Fruit fly (Drosophila melanogaster) whole organism, embryonic: ENCODE results near the gene ash1.

Experiments
- B-H1 ChIP-seq: fragments of 200-800 bp; sonication (Bioruptor generic); IDR thresholded peaks from 3 replicates; pipeline ENCODE4 v1.3.6; 2022; ENCODE audit warnings: missing biosample characterization, missing genetic modification characterization
- B-H2 ChIP-seq: fragments of 200-800 bp; sonication (Bioruptor generic); optimal IDR thresholded peaks from 2 replicates; lab custom pipeline; 2018; ENCODE audit warnings: missing biosample characterization, mild to moderate bottlenecking, missing genetic modification characterization
- Bdp1 ChIP-seq: fragments of 200-800 bp; sonication (Bioruptor generic); optimal IDR thresholded peaks from 3 replicates; lab custom pipeline; 2016; ENCODE audit warnings: missing biosample characterization, missing genetic modification characterization
- Bgb ChIP-seq: fragments of 200-800 bp; sonication (Bioruptor generic); IDR thresholded peaks from 2 replicates; pipeline ENCODE4 v1.3.6; 2022; ENCODE audit warnings: missing biosample characterization, missing genetic modification characterization; ENCODE audit not compliant: partially characterized antibody
- CG10979 ChIP-seq: fragments of 200-800 bp; sonication (Bioruptor generic); optimal IDR thresholded peaks from 2 replicates; lab custom pipeline; 2018; ENCODE audit warnings: missing biosample characterization, mild to moderate bottlenecking, missing genetic modification characterization, moderate library complexity
- CG12104 ChIP-seq: fragments of 200-800 bp; sonication (Bioruptor generic); optimal IDR thresholded peaks from 3 replicates; lab custom pipeline; 2016; ENCODE audit warnings: missing biosample characterization, missing genetic modification characterization
- CG13894 ChIP-seq: fragments of 200-800 bp; sonication (Bioruptor generic); optimal IDR thresholded peaks from 3 replicates; lab custom pipeline; 2018; ENCODE audit warnings: missing biosample characterization, mild to moderate bottlenecking, missing genetic modification characterization, moderate library complexity
- CG1529 ChIP-seq: fragments of 200-800 bp; sonication (Bioruptor generic); optimal IDR thresholded peaks from 3 replicates; lab custom pipeline; 2018; ENCODE audit warnings: missing biosample characterization, missing genetic modification characterization
- CG15601 ChIP-seq: fragments of 200-800 bp; sonication (Bioruptor generic); optimal IDR thresholded peaks from 3 replicates; lab custom pipeline; 2019; ENCODE audit warnings: missing biosample characterization, mild to moderate bottlenecking, missing genetic modification characterization, moderate library complexity
- CG16779 ChIP-seq: fragments of 200-800 bp; sonication (Bioruptor generic); IDR thresholded peaks from 2 replicates; pipeline ENCODE4 v1.3.6; 2022; ENCODE audit warnings: missing biosample characterization, missing genetic modification characterization
- CG17186 ChIP-seq: fragments of 200-800 bp; sonication (Bioruptor generic); optimal IDR thresholded peaks from 3 replicates; lab custom pipeline; 2017; ENCODE audit warnings: missing biosample characterization, missing genetic modification reagents, missing genetic modification characterization
- CG2199 ChIP-seq: fragments of 200-800 bp; sonication (Bioruptor generic); IDR thresholded peaks from 3 replicates; pipeline ENCODE4 v1.3.6; 2022; ENCODE audit warnings: missing biosample characterization, missing genetic modification characterization
- CG2202 ChIP-seq: fragments of 200-800 bp; sonication (Bioruptor generic); optimal IDR thresholded peaks from 2 replicates; lab custom pipeline; 2018; ENCODE audit warnings: missing biosample characterization, mild to moderate bottlenecking, missing genetic modification characterization
- CG3281 ChIP-seq: fragments of 200-800 bp; sonication (Bioruptor generic); optimal IDR thresholded peaks from 3 replicates; lab custom pipeline; 2017; ENCODE audit warnings: missing biosample characterization, mild to moderate bottlenecking, missing genetic modification characterization
- CG4424 ChIP-seq: fragments of 200-800 bp; sonication (Bioruptor generic); optimal IDR thresholded peaks from 3 replicates; lab custom pipeline; 2016; ENCODE audit warnings: missing biosample characterization, missing genetic modification characterization
- CG7928 ChIP-seq: fragments of 200-800 bp; sonication (Bioruptor generic); optimal IDR thresholded peaks from 2 replicates; lab custom pipeline; 2017; ENCODE audit warnings: missing biosample characterization, mild to moderate bottlenecking, missing genetic modification characterization
- CG8359 ChIP-seq: fragments of 200-800 bp; sonication (Bioruptor generic); optimal IDR thresholded peaks from 2 replicates; lab custom pipeline; 2017; ENCODE audit warnings: missing biosample characterization, mild to moderate bottlenecking, missing genetic modification characterization, borderline replicate concordance
- CG9437 ChIP-seq: fragments of 200-800 bp; sonication (Bioruptor generic); optimal IDR thresholded peaks from 2 replicates; lab custom pipeline; 2018; ENCODE audit warnings: missing biosample characterization, mild to moderate bottlenecking, missing genetic modification characterization
- CkIIα-i1 ChIP-seq: fragments of 200-800 bp; sonication (Bioruptor generic); IDR thresholded peaks from 2 replicates; pipeline ENCODE4 v1.3.6; 2022; ENCODE audit warnings: missing biosample characterization, missing genetic modification characterization
- Dfd ChIP-seq, 2 experiments: fragments of >200 bp; optimal IDR thresholded peaks; 2 replicates each; lab custom pipeline; 2017; ENCODE audit warnings: missing biosample characterization in 2 of 2, missing genetic modification characterization in 2 of 2
- Drgx ChIP-seq: fragments of 200-800 bp; sonication (Bioruptor generic); IDR thresholded peaks from 2 replicates; pipeline ENCODE4 v1.3.6; 2022; ENCODE audit warnings: missing biosample characterization, missing genetic modification characterization
- Eip74EF ChIP-seq, 2 experiments: fragments of 200-800 bp in 1 of 2; fragments of >200 bp in 1 of 2; sonication (Bioruptor generic) in 1 of 2; optimal IDR thresholded peaks; 2 replicates each; lab custom pipeline; 2017 to 2019; ENCODE audit warnings: missing biosample characterization in 2 of 2, missing genetic modification characterization in 2 of 2, mild to moderate bottlenecking in 1 of 2, moderate library complexity in 1 of 2
- Hey ChIP-seq: fragments of 200-800 bp; sonication (Bioruptor generic); optimal IDR thresholded peaks from 3 replicates; lab custom pipeline; 2018; ENCODE audit warnings: missing biosample characterization, mild to moderate bottlenecking, missing genetic modification characterization
- Hr78 ChIP-seq, 2 experiments: fragments of 200-800 bp in 1 of 2; fragments of >200 bp in 1 of 2; sonication (Bioruptor generic) in 1 of 2; optimal IDR thresholded peaks; 2 replicates each; lab custom pipeline; 2017 to 2019; ENCODE audit warnings: missing biosample characterization in 2 of 2, missing genetic modification characterization in 2 of 2, mild to moderate bottlenecking in 1 of 2, moderate library complexity in 1 of 2
- MESR4 ChIP-seq: fragments of 200-800 bp; sonication (Bioruptor generic); optimal IDR thresholded peaks from 2 replicates; lab custom pipeline; 2018; ENCODE audit warnings: missing biosample characterization, mild to moderate bottlenecking, missing genetic modification characterization, moderate library complexity
- Mrtf ChIP-seq: fragments of 200-800 bp; sonication (Bioruptor generic); IDR thresholded peaks from 3 replicates; pipeline ENCODE4 v1.3.6; 2022; ENCODE audit warnings: missing biosample characterization, missing genetic modification characterization
- Spps ChIP-seq: fragments of 200-800 bp; sonication (Bioruptor generic); optimal IDR thresholded peaks from 2 replicates; lab custom pipeline; 2018; ENCODE audit warnings: missing biosample characterization, mild to moderate bottlenecking, missing genetic modification characterization
- Sry-β ChIP-seq: fragments of 200-800 bp; sonication (Bioruptor generic); optimal IDR thresholded peaks from 2 replicates; lab custom pipeline; 2018; ENCODE audit warnings: missing biosample characterization, mild to moderate bottlenecking, missing genetic modification characterization, moderate library complexity
- Ssrp ChIP-seq: fragments of 200-800 bp; sonication (Bioruptor generic); optimal IDR thresholded peaks from 2 replicates; lab custom pipeline; 2018; ENCODE audit warnings: missing biosample characterization, mild to moderate bottlenecking, missing genetic modification characterization, moderate library complexity
- Tbp ChIP-seq: fragments of >200 bp; optimal IDR thresholded peaks from 2 replicates; lab custom pipeline; 2018; ENCODE audit warnings: missing biosample characterization, missing genetic modification characterization
- bbx ChIP-seq: fragments of 200-800 bp; sonication (Bioruptor generic); IDR thresholded peaks from 2 replicates; pipeline ENCODE4 v1.3.6; 2022; ENCODE audit warnings: missing biosample characterization, missing genetic modification characterization; ENCODE audit not compliant: partially characterized antibody
- bowl ChIP-seq: fragments of 200-800 bp; sonication (Bioruptor generic); IDR thresholded peaks from 2 replicates; pipeline ENCODE4 v1.3.6; 2022; ENCODE audit warnings: missing biosample characterization, missing genetic modification characterization
- br ChIP-seq: fragments of >200 bp; optimal IDR thresholded peaks from 2 replicates; lab custom pipeline; 2017
- cas ChIP-seq: fragments of 200-800 bp; sonication (Bioruptor generic); IDR thresholded peaks from 2 replicates; pipeline ENCODE4 v1.3.6; 2022; ENCODE audit warnings: missing biosample characterization, missing genetic modification characterization
- corto ChIP-seq: fragments of 200-800 bp; sonication (Bioruptor generic); optimal IDR thresholded peaks from 2 replicates; lab custom pipeline; 2016; ENCODE audit warnings: missing biosample characterization, mild to moderate bottlenecking, missing genetic modification characterization, moderate library complexity
- dan ChIP-seq: fragments of 200-800 bp; sonication (Bioruptor generic); IDR thresholded peaks from 2 replicates; pipeline ENCODE4 v1.3.6; 2022; ENCODE audit warnings: missing biosample characterization, missing genetic modification characterization
- dimm ChIP-seq: fragments of 200-800 bp; sonication (Bioruptor generic); IDR thresholded peaks from 2 replicates; pipeline ENCODE4 v1.3.6; 2022; ENCODE audit warnings: missing biosample characterization, missing genetic modification characterization
- ems ChIP-seq: fragments of 200-800 bp; sonication (Bioruptor generic); optimal IDR thresholded peaks from 3 replicates; lab custom pipeline; 2016; ENCODE audit warnings: missing biosample characterization, missing genetic modification characterization
- eve ChIP-seq, 2 experiments: fragments of >200 bp; optimal IDR thresholded peaks; 2 replicates each; lab custom pipeline; 2017; ENCODE audit warnings: missing biosample characterization in 2 of 2, missing genetic modification characterization in 2 of 2
- fd96Cb ChIP-seq: fragments of 200-800 bp; sonication (Bioruptor generic); optimal IDR thresholded peaks from 2 replicates; lab custom pipeline; 2018; ENCODE audit warnings: missing biosample characterization, mild to moderate bottlenecking, missing genetic modification characterization, moderate library complexity
- kay ChIP-seq: fragments of 200-800 bp; sonication (Bioruptor generic); optimal IDR thresholded peaks from 2 replicates; lab custom pipeline; 2016; ENCODE audit warnings: missing biosample characterization, missing genetic modification characterization
- klu ChIP-seq: fragments of 200-800 bp; sonication (Bioruptor generic); IDR thresholded peaks from 2 replicates; pipeline ENCODE4 v1.3.6; 2022; ENCODE audit warnings: missing biosample characterization, missing genetic modification characterization
- nerfin-2 ChIP-seq: fragments of 200-800 bp; sonication (Bioruptor generic); IDR thresholded peaks from 2 replicates; pipeline ENCODE4 v1.3.6; 2022; ENCODE audit warnings: missing biosample characterization, missing genetic modification characterization; ENCODE audit not compliant: partially characterized antibody
- odd ChIP-seq: fragments of 200-800 bp; sonication (Bioruptor generic); optimal IDR thresholded peaks from 2 replicates; lab custom pipeline; 2017; ENCODE audit warnings: missing biosample characterization, mild to moderate bottlenecking, missing genetic modification characterization
- repo ChIP-seq: fragments of 200-800 bp; sonication (Bioruptor generic); optimal IDR thresholded peaks from 2 replicates; lab custom pipeline; 2016; ENCODE audit warnings: missing biosample characterization, missing genetic modification characterization
- sqz ChIP-seq: fragments of 200-800 bp; sonication (Bioruptor generic); optimal IDR thresholded peaks from 3 replicates; lab custom pipeline; 2018; ENCODE audit warnings: missing biosample characterization, mild to moderate bottlenecking, missing genetic modification characterization
- stwl ChIP-seq: fragments of 200-800 bp; sonication (Bioruptor generic); optimal IDR thresholded peaks from 3 replicates; lab custom pipeline; 2018; ENCODE audit warnings: missing biosample characterization, mild to moderate bottlenecking, missing genetic modification characterization, moderate library complexity
- tup ChIP-seq: fragments of 200-800 bp; sonication (Bioruptor generic); optimal IDR thresholded peaks from 2 replicates; lab custom pipeline; 2016; ENCODE audit warnings: missing biosample characterization, mild to moderate bottlenecking, missing genetic modification characterization, moderate library complexity
- z ChIP-seq: fragments of 200-800 bp; sonication (Bioruptor generic); IDR thresholded peaks from 3 replicates; pipeline ENCODE4 v1.3.6; 2022; ENCODE audit warnings: missing biosample characterization, missing genetic modification characterization
- zf30C ChIP-seq: fragments of 200-800 bp; sonication (Bioruptor generic); optimal IDR thresholded peaks from 3 replicates; lab custom pipeline; 2018; ENCODE audit warnings: missing biosample characterization, mild to moderate bottlenecking, missing genetic modification characterization

Gene ash1

dm6 chr3L:19634788-19635448, 36.4 kb upstream of the ash1 start (continued):
- TF ChIP-seq zf30C (GFP tag; lab: Kevin White, UChicago): no peak
- TF ChIP-seq Tbp: no peak
- TF ChIP-seq fd96Cb (tag; lab: Kevin White, UChicago): peak; percentile 81
- no peak for TF ChIP-seq CG7928 (GFP tag; lab: Kevin White, UChicago)
- TF ChIP-seq br (lab: Kevin White, UChicago): no peak
- TF ChIP-seq Dfd (GFP tag; optimal IDR thresholded peaks at IDR 0.05; lab: Kevin White, UChicago): no peak
- peak in 1 of 2 experiments; percentile 5 for TF ChIP-seq Hr78 (GFP tag; optimal IDR thresholded peaks at IDR 0.05; lab: Kevin White, UChicago)
- no peak for TF ChIP-seq CG17186 (GFP tag; lab: Kevin White, UChicago)
- no peak for TF ChIP-seq dimm (GFP tag; lab: Robert Waterston, UW)
- TF ChIP-seq CG16779: no peak
- TF ChIP-seq cas (GFP tag; lab: Robert Waterston, UW): peak; percentile 59; the same call in 1 of the 2 replicates
- no peak; the same call in 1 of the 2 replicates for TF ChIP-seq klu
- no peak for TF ChIP-seq bowl (GFP tag; lab: Robert Waterston, UW)
- TF ChIP-seq Hey: no peak
- TF ChIP-seq sqz: no peak
- peak; percentile 77 for TF ChIP-seq CG3281 (GFP tag; lab: Kevin White, UChicago)
- no peak for TF ChIP-seq MESR4
- peak; percentile 79 for TF ChIP-seq CG4424 (GFP tag; lab: Kevin White, UChicago)
- TF ChIP-seq eve (GFP tag; optimal IDR thresholded peaks at IDR 0.05; lab: Kevin White, UChicago): peak in 1 of 2 experiments; percentile 71
- peak; percentile 75 for TF ChIP-seq Spps (tag; lab: Kevin White, UChicago)
- no peak for TF ChIP-seq Bdp1 (GFP tag; lab: Kevin White, UChicago)
- TF ChIP-seq Bgb (GFP tag; lab: Robert Waterston, UW): no peak
- TF ChIP-seq Drgx (GFP tag; lab: Robert Waterston, UW): peak; percentile 79; the same call in 1 of the 2 replicates
- peak; percentile 54 for TF ChIP-seq CG9437 (GFP tag; lab: Kevin White, UChicago)
- TF ChIP-seq B-H2 (GFP tag; lab: Kevin White, UChicago): no peak
- TF ChIP-seq CG1529: no peak
- no peak for TF ChIP-seq CG2199 (GFP tag; lab: Robert Waterston, UW)
- TF ChIP-seq nerfin-2 (GFP tag; lab: Robert Waterston, UW): no peak
- no peak for TF ChIP-seq Eip74EF (GFP tag; optimal IDR thresholded peaks at IDR 0.05; lab: Kevin White, UChicago)
- no peak for TF ChIP-seq CG2202
- TF ChIP-seq odd: peak; percentile 17
- TF ChIP-seq bbx (GFP tag; lab: Robert Waterston, UW): no peak
- peak; percentile 61 for TF ChIP-seq CG12104 (GFP tag; lab: Kevin White, UChicago)
- no peak for TF ChIP-seq ems (GFP tag; lab: Kevin White, UChicago)
- TF ChIP-seq Ssrp (tag; lab: Kevin White, UChicago): peak; percentile 69
- no peak for TF ChIP-seq Sry-β (GFP tag; lab: Kevin White, UChicago)
- TF ChIP-seq CG15601 (tag; lab: Kevin White, UChicago): peak; percentile 52
- TF ChIP-seq repo: no peak
- no peak for TF ChIP-seq dan (GFP tag; lab: Robert Waterston, UW)
- TF ChIP-seq stwl (tag; lab: Kevin White, UChicago): no peak
- peak; percentile 92 for TF ChIP-seq CG10979 (tag; lab: Kevin White, UChicago)
- peak; percentile 65 for TF ChIP-seq CG13894 (tag; lab: Kevin White, UChicago)
- TF ChIP-seq CG8359 (GFP tag; lab: Kevin White, UChicago): no peak
- peak; percentile 66 for TF ChIP-seq B-H1 (GFP tag; lab: Robert Waterston, UW)
- TF ChIP-seq CkIIα-i1 (GFP tag; lab: Robert Waterston, UW): no peak
- peak; percentile 43; the same call in 1 of the 3 replicates for TF ChIP-seq Mrtf
- no peak for TF ChIP-seq corto (GFP tag; lab: Kevin White, UChicago)
- TF ChIP-seq kay (GFP tag; lab: Kevin White, UChicago): peak; percentile 68
- TF ChIP-seq tup: no peak
- no peak for TF ChIP-seq z (GFP tag; lab: Robert Waterston, UW)
